Worm (Caenorhabditis elegans) whole organism, late embryonic: ENCODE results near the gene tomm-70.

Experiments used
- C08G9.2 ChIP-seq: sonication (generic microtip); optimal IDR thresholded peaks from 2 replicates; lab custom pipeline; 2016; ENCODE audit warnings: mild to moderate bottlenecking, missing genetic modification characterization, moderate library complexity, missing compliant biosample characterization
- C38D4.7 ChIP-seq: fragments of 200-800 bp; sonication (Bioruptor generic); optimal IDR thresholded peaks from 2 replicates; lab custom pipeline; 2018; ENCODE audit warnings: mild to moderate bottlenecking, missing genetic modification characterization, moderate library complexity, missing compliant biosample characterization
- F13H6.1 ChIP-seq: sonication (generic microtip); optimal IDR thresholded peaks from 2 replicates; lab custom pipeline; 2016; ENCODE audit warnings: missing genetic modification characterization, missing compliant biosample characterization
- K09A11.1 ChIP-seq: sonication (generic microtip); optimal IDR thresholded peaks from 2 replicates; lab custom pipeline; 2017; ENCODE audit warnings: antibody characterized with exemption, mild to moderate bottlenecking, missing genetic modification characterization, missing compliant biosample characterization; ENCODE audit not compliant: insufficient read depth
- ama-1 ChIP-seq: fragments of 150-350 bp; optimal IDR thresholded peaks from 2 replicates; lab custom pipeline; 2014
- ceh-14 ChIP-seq: sonication (generic microtip); optimal IDR thresholded peaks from 2 replicates; lab custom pipeline; 2016; ENCODE audit warnings: missing genotype, missing genetic modification characterization, missing compliant biosample characterization
- ceh-18 ChIP-seq: sonication (generic microtip); optimal IDR thresholded peaks from 2 replicates; lab custom pipeline; 2016; ENCODE audit warnings: missing genetic modification characterization, missing compliant biosample characterization
- ceh-2 ChIP-seq: sonication (generic microtip); optimal IDR thresholded peaks from 2 replicates; lab custom pipeline; 2016; ENCODE audit warnings: missing genotype, missing genetic modification characterization, missing compliant biosample characterization
- ceh-22 ChIP-seq: sonication (generic microtip); optimal IDR thresholded peaks from 2 replicates; lab custom pipeline; 2017; ENCODE audit warnings: missing biosample characterization, missing genetic modification characterization
- ceh-30 ChIP-seq: fragments of 150-350 bp; optimal IDR thresholded peaks from 2 replicates; lab custom pipeline; 2014; ENCODE audit warnings: missing biosample characterization, missing genetic modification characterization
- ceh-6 ChIP-seq: fragments of 200-800 bp; sonication (Bioruptor generic); optimal IDR thresholded peaks from 2 replicates; lab custom pipeline; 2018; ENCODE audit warnings: mild to moderate bottlenecking, missing genetic modification characterization, missing compliant biosample characterization
- dve-1 ChIP-seq: sonication (generic microtip); optimal IDR thresholded peaks from 2 replicates; lab custom pipeline; 2017; ENCODE audit warnings: antibody characterized with exemption, mild to moderate bottlenecking, missing genetic modification characterization, missing compliant biosample characterization
- elt-2 ChIP-seq: sonication (generic microtip); optimal IDR thresholded peaks from 2 replicates; lab custom pipeline; 2016; ENCODE audit warnings: missing genetic modification reagents, missing genetic modification characterization, missing compliant biosample characterization
- ets-4 ChIP-seq: sonication (generic microtip); optimal IDR thresholded peaks from 2 replicates; lab custom pipeline; 2016; ENCODE audit warnings: missing genetic modification characterization, missing compliant biosample characterization
- fkh-10 ChIP-seq: fragments of 150-350 bp; optimal IDR thresholded peaks from 2 replicates; lab custom pipeline; 2014; ENCODE audit warnings: missing biosample characterization, missing genetic modification reagents, missing genetic modification characterization
- fkh-6 ChIP-seq: sonication (generic microtip); optimal IDR thresholded peaks from 2 replicates; lab custom pipeline; 2016; ENCODE audit warnings: missing genetic modification characterization, missing compliant biosample characterization
- gmeb-2 ChIP-seq: sonication (generic microtip); optimal IDR thresholded peaks from 2 replicates; lab custom pipeline; 2016; ENCODE audit warnings: missing genetic modification characterization, inconsistent platforms, missing compliant biosample characterization
- hlh-13 ChIP-seq: fragments of 200-800 bp; sonication (Bioruptor generic); optimal IDR thresholded peaks from 2 replicates; lab custom pipeline; 2018; ENCODE audit warnings: mild to moderate bottlenecking, missing genetic modification characterization, missing compliant biosample characterization
- hlh-8 ChIP-seq: sonication (generic microtip); optimal IDR thresholded peaks from 2 replicates; lab custom pipeline; 2016; ENCODE audit warnings: missing genotype, missing genetic modification characterization, missing compliant biosample characterization
- lim-6 ChIP-seq: sonication (generic microtip); optimal IDR thresholded peaks from 2 replicates; lab custom pipeline; 2016; ENCODE audit warnings: missing genetic modification characterization, missing compliant biosample characterization
- nhr-11 ChIP-seq: fragments of 150-350 bp; optimal IDR thresholded peaks from 2 replicates; lab custom pipeline; 2014; ENCODE audit warnings: missing biosample characterization, missing genetic modification characterization
- nhr-232 ChIP-seq: sonication (generic microtip); optimal IDR thresholded peaks from 2 replicates; lab custom pipeline; 2016; ENCODE audit warnings: missing genetic modification characterization, missing compliant biosample characterization
- npax-4 ChIP-seq: sonication (generic microtip); optimal IDR thresholded peaks from 2 replicates; lab custom pipeline; 2016; ENCODE audit warnings: missing genetic modification characterization, missing compliant biosample characterization
- pag-3 ChIP-seq: sonication (generic microtip); optimal IDR thresholded peaks from 2 replicates; lab custom pipeline; 2016; ENCODE audit warnings: missing compliant biosample characterization, missing genetic modification characterization, borderline replicate concordance
- pax-1 ChIP-seq: fragments of 150-350 bp; optimal IDR thresholded peaks from 2 replicates; lab custom pipeline; 2014; ENCODE audit warnings: missing biosample characterization, missing genetic modification characterization
- pha-2 ChIP-seq: sonication (generic microtip); optimal IDR thresholded peaks from 2 replicates; lab custom pipeline; 2017; ENCODE audit warnings: mild to moderate bottlenecking, missing genetic modification characterization, missing compliant biosample characterization
- pha-4 ChIP-seq: fragments of 150-350 bp; optimal IDR thresholded peaks from 2 replicates; lab custom pipeline; 2018; ENCODE audit warnings: missing biosample characterization, missing genetic modification reagents, missing genetic modification characterization
- pqm-1 ChIP-seq: sonication (generic microtip); optimal IDR thresholded peaks from 2 replicates; lab custom pipeline; 2016; ENCODE audit warnings: missing genetic modification characterization, missing compliant biosample characterization
- rnt-1 ChIP-seq: sonication (generic microtip); optimal IDR thresholded peaks from 2 replicates; lab custom pipeline; 2016; ENCODE audit warnings: missing genetic modification characterization, missing compliant biosample characterization
- sdc-2 ChIP-seq: sonication (generic microtip); optimal IDR thresholded peaks from 2 replicates; lab custom pipeline; 2016; ENCODE audit warnings: missing genotype, missing genetic modification characterization, missing compliant biosample characterization
- sox-4 ChIP-seq: sonication (generic microtip); optimal IDR thresholded peaks from 2 replicates; lab custom pipeline; 2017; ENCODE audit warnings: mild to moderate bottlenecking, missing genetic modification characterization, inconsistent platforms, missing compliant biosample characterization
- syd-9 ChIP-seq: sonication (generic microtip); optimal IDR thresholded peaks from 2 replicates; lab custom pipeline; 2016; ENCODE audit warnings: mild to moderate bottlenecking, missing genetic modification characterization, moderate library complexity, missing compliant biosample characterization
- tbx-2 ChIP-seq: sonication (generic microtip); optimal IDR thresholded peaks from 2 replicates; lab custom pipeline; 2016; ENCODE audit warnings: missing genetic modification characterization, missing compliant biosample characterization
- unc-42 ChIP-seq: sonication (generic microtip); optimal IDR thresholded peaks from 2 replicates; lab custom pipeline; 2016; ENCODE audit warnings: missing genotype, missing genetic modification characterization, missing compliant biosample characterization
- unc-86 ChIP-seq: sonication (generic microtip); optimal IDR thresholded peaks from 2 replicates; lab custom pipeline; 2016; ENCODE audit warnings: missing genetic modification characterization, missing compliant biosample characterization

The tomm-70 gene

DNA sequence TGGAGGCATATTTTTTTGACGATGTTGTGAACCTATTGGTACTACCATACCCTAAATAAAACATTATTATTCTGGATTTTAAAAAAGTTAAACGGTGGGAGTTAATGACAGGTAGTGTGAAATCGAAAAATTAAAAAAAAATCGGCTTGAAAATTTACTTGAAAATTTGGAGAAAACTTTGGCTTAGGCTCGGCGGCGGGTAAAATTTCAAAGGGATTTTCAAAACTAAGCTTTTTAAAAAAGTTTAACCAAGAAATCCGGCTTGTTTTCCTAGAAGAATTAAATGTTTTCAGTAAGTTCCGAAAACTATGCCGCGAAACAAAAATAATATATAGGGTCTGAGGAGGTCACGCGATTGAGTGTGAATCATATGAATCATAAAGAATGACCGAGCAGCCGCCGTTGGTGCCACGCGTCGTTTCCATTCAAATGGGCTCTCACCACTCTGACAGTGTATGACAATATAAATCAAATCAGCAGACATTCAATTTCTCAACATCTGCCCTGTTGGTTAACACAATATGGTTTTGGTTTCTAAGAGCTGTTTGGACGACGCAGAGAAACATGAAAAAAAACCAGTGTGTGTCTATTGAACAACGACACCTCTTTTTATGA is 6.6 kb upstream of the tomm-70 start, which contains the start of gene aak-1:
Gene aak-1, minus strand, starts transcription at position 51 of the 615 bp plus-strand sequence.
- TF ChIP-seq unc-86 (tag; lab: Kevin White, UChicago) (no peak), hlh-8 (tag; lab: Kevin White, UChicago) (peak; percentile 14)

DNA sequence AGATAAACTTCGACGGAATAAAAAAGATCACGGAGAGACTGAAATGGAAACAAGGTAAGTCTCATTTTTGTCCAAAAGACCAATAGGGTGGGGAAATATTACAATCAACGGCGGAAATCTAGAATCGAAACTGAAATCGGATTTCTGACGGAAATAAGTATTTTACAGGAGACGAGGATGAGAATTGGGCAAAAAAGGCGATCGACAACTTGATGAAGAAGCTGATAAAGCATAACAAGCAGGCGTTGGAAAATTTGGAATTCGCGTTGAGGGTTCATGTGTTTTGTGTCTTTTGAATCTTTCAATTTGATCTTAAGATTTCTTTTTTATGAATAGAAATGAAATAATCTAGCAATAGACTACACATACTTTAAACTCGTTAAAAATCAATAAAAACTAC is 3.9 kb downstream of the tomm-70 start, which contains the start of gene ugtp-1:
Gene ugtp-1, minus strand, starts transcription at position 101 of the 400 bp plus-strand sequence.
- TF ChIP-seq ama-1 (lab: Kevin White, UChicago) (no peak), dve-1 (tag; lab: Kevin White, UChicago) (no peak), fkh-10 (GFP tag; lab: Kevin White, UChicago) (no peak), ceh-30 (tag; lab: Kevin White, UChicago) (no peak), ceh-2 (tag; lab: Kevin White, UChicago) (no peak), rnt-1 (no peak), pag-3 (tag; lab: Kevin White, UChicago) (no peak), nhr-232 (no peak), sox-4 (tag; lab: Kevin White, UChicago) (no peak), npax-4 (tag; lab: Kevin White, UChicago) (no peak)
- TF ChIP-seq, all 69 proteins: peak for 0

DNA sequence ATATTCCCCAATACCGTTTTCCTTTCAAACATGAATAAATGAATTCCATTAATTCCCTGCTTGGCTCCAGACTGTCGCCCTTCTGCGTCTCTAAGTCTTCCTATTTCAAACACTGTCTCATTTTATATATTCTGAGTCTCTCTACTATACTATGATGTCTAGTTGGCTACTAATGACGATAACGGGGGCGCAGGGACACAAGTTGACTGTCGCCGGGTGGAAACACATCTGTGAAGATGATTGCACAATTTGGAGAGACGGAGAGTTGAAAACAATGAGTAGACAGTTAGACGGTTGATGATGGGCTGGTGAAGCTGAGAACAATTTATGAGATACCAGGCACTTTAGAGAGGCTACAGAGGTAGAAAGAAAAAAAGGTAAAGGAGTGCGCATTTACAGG is 5.1 kb downstream of the tomm-70 start, which contains the start of gene sma-2:
Gene sma-2, plus strand, starts transcription at position 194 of the 400 bp plus-strand sequence.
- no peak for TF ChIP-seq C38D4.7 (GFP tag; lab: Kevin White, UChicago)
- TF ChIP-seq ceh-18 (tag; lab: Kevin White, UChicago): peak; percentile 6
- TF ChIP-seq pag-3 (tag; lab: Kevin White, UChicago): no peak
- peak; percentile 26 for TF ChIP-seq F13H6.1
- no peak for TF ChIP-seq unc-42 (tag; lab: Kevin White, UChicago)
- TF ChIP-seq dve-1 (tag; lab: Kevin White, UChicago): peak; percentile 17
- TF ChIP-seq tbx-2 (tag; lab: Kevin White, UChicago): peak; percentile 4
- TF ChIP-seq pqm-1 (tag; lab: Kevin White, UChicago): peak; percentile 33
- no peak for TF ChIP-seq K09A11.1 (tag; lab: Kevin White, UChicago)

DNA sequence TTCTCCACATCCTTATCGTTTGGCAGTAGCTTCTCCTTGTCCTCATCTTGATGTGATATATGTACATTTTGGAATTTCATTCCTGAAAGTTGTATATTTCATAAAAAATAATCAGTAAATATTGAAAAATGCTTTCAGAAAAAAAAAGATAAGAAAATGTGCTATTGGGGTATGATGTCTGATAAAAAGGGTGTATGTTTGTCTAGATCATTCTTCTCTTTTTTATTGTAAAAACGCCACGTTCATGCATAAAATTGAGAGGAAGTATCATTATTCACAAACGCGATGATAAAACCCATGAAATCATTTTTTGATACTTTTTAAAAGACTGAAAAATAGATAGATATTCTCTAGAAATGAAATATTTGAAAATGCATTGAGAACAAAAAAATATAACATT is 5.9 kb downstream of the tomm-70 start:
- TF ChIP-seq elt-2 (tag; lab: Kevin White, UChicago) (peak; percentile 75), pha-2 (no peak)
- TF ChIP-seq, all 69 proteins: peak for 1

ce11 chrIII:8745214-8745613 is 9.3 kb downstream of the tomm-70 start:
- TF ChIP-seq nhr-11 (tag; lab: Kevin White, UChicago): no peak
- no peak for TF ChIP-seq ceh-6 (GFP tag; lab: Kevin White, UChicago)
- no peak for TF ChIP-seq ceh-14 (tag; lab: Kevin White, UChicago)
- TF ChIP-seq lim-6: no peak
- TF ChIP-seq fkh-10 (GFP tag; lab: Kevin White, UChicago): no peak
- TF ChIP-seq hlh-13 (GFP tag; lab: Kevin White, UChicago): no peak
- TF ChIP-seq fkh-6 (tag; lab: Kevin White, UChicago): no peak
- TF ChIP-seq pha-4: no peak
- no peak for TF ChIP-seq ets-4 (tag; lab: Kevin White, UChicago)
- TF ChIP-seq gmeb-2: no peak
- TF ChIP-seq syd-9 (tag; lab: Kevin White, UChicago): no peak
- TF ChIP-seq nhr-232: no peak
- TF ChIP-seq C08G9.2 (tag; lab: Kevin White, UChicago): no peak
- TF ChIP-seq pax-1: no peak
- TF ChIP-seq ceh-22 (tag; lab: Kevin White, UChicago): no peak
- TF ChIP-seq sdc-2 (tag; lab: Kevin White, UChicago): no peak
